Worm (Caenorhabditis elegans): ENCODE results near the gene F57G9.3.

F57G9.3 gene

ce11 chrII:12369202-12369601 is 40.8 kb downstream of the F57G9.3 start:
- no peak for TF ChIP-seq R02D3.7 (tag; optimal IDR thresholded peaks at IDR 0.05)
- no peak for TF ChIP-seq sem-4 (tag; optimal IDR thresholded peaks at IDR 0.05)
- no peak for TF ChIP-seq nhr-25 (tag; optimal IDR thresholded peaks at IDR 0.05)
- TF ChIP-seq nhr-77 (tag; optimal IDR thresholded peaks at IDR 0.05): no peak
- no peak for TF ChIP-seq aly-2 (tag; optimal IDR thresholded peaks at IDR 0.05)
- TF ChIP-seq ceh-82 (tag; optimal IDR thresholded peaks at IDR 0.05): no peak

ce11 chrII:12362262-12362661 is 47.7 kb downstream of the F57G9.3 start:
- TF ChIP-seq elt-1 (tag; optimal IDR thresholded peaks at IDR 0.05) (no peak), ZK546.5 (tag; optimal IDR thresholded peaks at IDR 0.05) (no peak), nhr-21 (tag; optimal IDR thresholded peaks at IDR 0.05) (no peak)

Measured in whole organism, L2 larva.